Worm (Caenorhabditis elegans) whole organism, L1 larva: Measurements from ENCODE around the gene dnj-7.

Experiments
- C16A3.4 ChIP-seq: fragments of 150-350 bp; optimal IDR thresholded peaks from 2 replicates; lab custom pipeline; 2014; ENCODE audit warnings: missing biosample characterization, missing genetic modification characterization
- aha-1 ChIP-seq: fragments of 150-350 bp; optimal IDR thresholded peaks from 2 replicates; lab custom pipeline; 2014; ENCODE audit warnings: missing biosample characterization, missing genetic modification characterization
- ama-1 ChIP-seq: fragments of 150-350 bp; optimal IDR thresholded peaks from 2 replicates; lab custom pipeline; 2014
- blmp-1 ChIP-seq: fragments of 150-350 bp; optimal IDR thresholded peaks from 2 replicates; lab custom pipeline; 2014; ENCODE audit warnings: missing biosample characterization, missing genetic modification characterization
- ceh-8 ChIP-seq: fragments of 200-800 bp; sonication (Bioruptor generic); optimal IDR thresholded peaks from 2 replicates; lab custom pipeline; 2018; ENCODE audit warnings: mild to moderate bottlenecking, missing genetic modification characterization, moderate library complexity, missing compliant biosample characterization
- dpl-1 ChIP-seq, 3 experiments: fragments of 150-350 bp in 2 of 3; sonication (generic microtip) in 1 of 3; optimal IDR thresholded peaks; 2 replicates each; lab custom pipeline; 2014 to 2017; ENCODE audit warnings: missing biosample characterization in 3 of 3, missing genetic modification characterization in 3 of 3, missing genetic modification reagents in 3 of 3
- dsc-1 ChIP-seq: sonication (generic microtip); optimal IDR thresholded peaks from 2 replicates; lab custom pipeline; 2016; ENCODE audit warnings: mild to moderate bottlenecking, missing genetic modification characterization, missing compliant biosample characterization
- efl-1 ChIP-seq, 4 experiments: fragments of 150-350 bp; optimal IDR thresholded peaks in 3 of 4; peaks in 1 of 4; 1 replicate in 1 of 4; 2 replicates in 3 of 4; lab custom pipeline; 2014; ENCODE audit warnings: missing biosample characterization in 2 of 4, missing genetic modification characterization in 2 of 4, missing genetic modification reagents in 2 of 4
- egl-13 ChIP-seq: sonication (generic microtip); optimal IDR thresholded peaks from 2 replicates; lab custom pipeline; 2016; ENCODE audit warnings: missing genotype, missing genetic modification reagents, missing genetic modification characterization, missing compliant biosample characterization
- elt-3 ChIP-seq, 6 experiments: fragments of 150-350 bp in 1 of 6; sonication (generic microtip); optimal IDR thresholded peaks; 2 replicates each; lab custom pipeline; 2017 to 2018; ENCODE audit warnings: missing biosample characterization in 6 of 6, missing genetic modification characterization in 6 of 6, inconsistent platforms in 1 of 6
- fkh-10 ChIP-seq: sonication (generic microtip); optimal IDR thresholded peaks from 2 replicates; lab custom pipeline; 2017; ENCODE audit warnings: missing biosample characterization, missing genetic modification reagents, missing genetic modification characterization
- fkh-4 ChIP-seq: sonication (generic microtip); optimal IDR thresholded peaks from 2 replicates; lab custom pipeline; 2016; ENCODE audit warnings: missing compliant biosample characterization, missing genetic modification characterization, borderline replicate concordance
- grh-1 ChIP-seq: fragments of 200-800 bp; sonication (Bioruptor generic); IDR thresholded peaks from 2 replicates; pipeline ENCODE4 v1.3.6; 2022; ENCODE audit warnings: missing genetic modification reagents, missing genetic modification characterization, missing compliant biosample characterization
- hpl-2 ChIP-seq: fragments of 150-350 bp; optimal IDR thresholded peaks from 2 replicates; lab custom pipeline; 2014; ENCODE audit warnings: missing biosample characterization, missing genetic modification reagents, missing genetic modification characterization
- lin-14 ChIP-seq: fragments of 200-800 bp; sonication (Bioruptor generic); optimal IDR thresholded peaks from 2 replicates; lab custom pipeline; 2018; ENCODE audit warnings: mild to moderate bottlenecking, missing genetic modification characterization, moderate library complexity, missing compliant biosample characterization
- lin-15B ChIP-seq: fragments of 150-350 bp; sonication (generic microtip); optimal IDR thresholded peaks from 3 replicates; lab custom pipeline; 2014; ENCODE audit warnings: missing biosample characterization, missing genetic modification characterization
- lin-35 ChIP-seq, 2 experiments: fragments of 150-350 bp; optimal IDR thresholded peaks; 2 replicates each; lab custom pipeline; 2014; ENCODE audit warnings: missing biosample characterization in 2 of 2, missing genetic modification characterization in 2 of 2, missing genetic modification reagents in 2 of 2
- lsy-2 ChIP-seq, 2 experiments: fragments of 150-350 bp; optimal IDR thresholded peaks; 2 replicates each; lab custom pipeline; 2014; ENCODE audit warnings: missing biosample characterization in 2 of 2, missing genetic modification characterization in 2 of 2
- mep-1 ChIP-seq: fragments of 150-350 bp; optimal IDR thresholded peaks from 2 replicates; lab custom pipeline; 2014; ENCODE audit warnings: missing biosample characterization, missing genetic modification characterization
- nhr-12 ChIP-seq: sonication (generic microtip); optimal IDR thresholded peaks from 2 replicates; lab custom pipeline; 2017; ENCODE audit warnings: missing biosample characterization, missing genetic modification characterization
- nhr-19 ChIP-seq: fragments of 200-800 bp; sonication (Bioruptor generic); conservative IDR thresholded peaks from 2 replicates; pipeline ENCODE4 v1.3.6; 2022; ENCODE audit warnings: missing genetic modification characterization, missing compliant biosample characterization
- nhr-20 ChIP-seq: sonication (generic microtip); optimal IDR thresholded peaks from 2 replicates; lab custom pipeline; 2016; ENCODE audit warnings: mild to moderate bottlenecking, missing genetic modification characterization, missing compliant biosample characterization
- nhr-237 ChIP-seq: fragments of 150-350 bp; optimal IDR thresholded peaks from 2 replicates; lab custom pipeline; 2014; ENCODE audit warnings: missing biosample characterization, missing genetic modification characterization
- nhr-71 ChIP-seq: sonication (generic microtip); optimal IDR thresholded peaks from 2 replicates; lab custom pipeline; 2016; ENCODE audit warnings: mild to moderate bottlenecking, missing genetic modification characterization, moderate library complexity, missing compliant biosample characterization
- nhr-77 ChIP-seq: fragments of 150-350 bp; optimal IDR thresholded peaks from 2 replicates; lab custom pipeline; 2014; ENCODE audit warnings: missing biosample characterization, missing genetic modification characterization
- nhr-84 ChIP-seq: sonication (generic microtip); optimal IDR thresholded peaks from 2 replicates; lab custom pipeline; 2017; ENCODE audit warnings: missing biosample characterization, missing genetic modification characterization
- nhr-85 ChIP-seq: sonication (generic microtip); peaks from one replicate; lab custom pipeline; 2016; ENCODE audit warnings: missing genetic modification characterization, inconsistent platforms, missing compliant biosample characterization
- nhr-90 ChIP-seq: sonication (generic microtip); optimal IDR thresholded peaks from 2 replicates; lab custom pipeline; 2016; ENCODE audit warnings: mild to moderate bottlenecking, missing genetic modification characterization, missing compliant biosample characterization; ENCODE audit not compliant: poor library complexity
- pqm-1 ChIP-seq: sonication (generic microtip); optimal IDR thresholded peaks from 3 replicates; lab custom pipeline; 2017; ENCODE audit warnings: missing biosample characterization, missing genetic modification characterization
- skn-1 ChIP-seq: fragments of 150-350 bp; optimal IDR thresholded peaks from 2 replicates; lab custom pipeline; 2014; ENCODE audit warnings: missing biosample characterization, missing genetic modification characterization
- snu-23 ChIP-seq: sonication (generic microtip); optimal IDR thresholded peaks from 2 replicates; lab custom pipeline; 2016; ENCODE audit warnings: missing genetic modification characterization, missing compliant biosample characterization
- sup-37 ChIP-seq: fragments of 200-800 bp; sonication (Bioruptor generic); optimal IDR thresholded peaks from 2 replicates; lab custom pipeline; 2018; ENCODE audit warnings: mild to moderate bottlenecking, missing genetic modification characterization, missing compliant biosample characterization
- swsn-7 ChIP-seq: sonication (generic microtip); optimal IDR thresholded peaks from 2 replicates; lab custom pipeline; 2016; ENCODE audit warnings: missing genetic modification characterization, missing compliant biosample characterization
- tbx-2 ChIP-seq: sonication (generic microtip); optimal IDR thresholded peaks from 2 replicates; lab custom pipeline; 2016; ENCODE audit warnings: missing genetic modification characterization, missing compliant biosample characterization
- tlp-1 ChIP-seq: fragments of 150-350 bp; optimal IDR thresholded peaks from 2 replicates; lab custom pipeline; 2014; ENCODE audit warnings: missing biosample characterization, missing genetic modification characterization
- unc-130 ChIP-seq: fragments of 150-350 bp; optimal IDR thresholded peaks from 2 replicates; lab custom pipeline; 2017; ENCODE audit warnings: missing biosample characterization, missing genetic modification characterization, inconsistent platforms
- unc-62 ChIP-seq: fragments of 150-350 bp; optimal IDR thresholded peaks from 2 replicates; lab custom pipeline; 2014; ENCODE audit warnings: missing biosample characterization, missing genetic modification reagents, missing genetic modification characterization
- unc-86 ChIP-seq: sonication (generic microtip); optimal IDR thresholded peaks from 2 replicates; lab custom pipeline; 2016; ENCODE audit warnings: missing genetic modification characterization, missing compliant biosample characterization
- unc-98 ChIP-seq: fragments of 200-800 bp; sonication (Bioruptor generic); IDR thresholded peaks from 2 replicates; pipeline ENCODE4 v1.3.6; 2022; ENCODE audit warnings: missing genetic modification characterization, missing compliant biosample characterization
- ztf-11 ChIP-seq, 2 experiments: sonication (generic microtip); optimal IDR thresholded peaks; 2 replicates each; lab custom pipeline; 2016 to 2017; ENCODE audit warnings: missing genetic modification characterization in 2 of 2, missing biosample characterization in 1 of 2, missing compliant biosample characterization in 1 of 2
- ztf-4 ChIP-seq: fragments of 150-350 bp; optimal IDR thresholded peaks from 2 replicates; lab custom pipeline; 2014; ENCODE audit warnings: missing biosample characterization, missing genetic modification characterization

The dnj-7 gene

ce11 chrX:7238562-7238961, 44.2 kb downstream of the dnj-7 start, which contains the start of gene F46H5.3:
Gene F46H5.3 (minus strand): TSS chrX:7238662.
- TF ChIP-seq fkh-4 (tag; lab: Kevin White, UChicago) (no peak), unc-62 (GFP tag; lab: Kevin White, UChicago) (no peak), lin-15B (tag; lab: Kevin White, UChicago) (no peak), nhr-12 (no peak), sup-37 (GFP tag; lab: Kevin White, UChicago) (no peak), grh-1 (GFP tag; lab: Robert Waterston, UW) (no peak), nhr-237 (tag; lab: Kevin White, UChicago) (no peak), ama-1 (no peak), efl-1 (optimal IDR thresholded peaks at IDR 0.05; lab: Kevin White, UChicago) (no peak), efl-1 (GFP tag; optimal IDR thresholded peaks at IDR 0.05 in 1 of 2; lab: Kevin White, UChicago) (no peak), aha-1 (tag; lab: Kevin White, UChicago) (no peak), unc-98 (GFP tag; lab: Robert Waterston, UW) (no peak), nhr-77 (tag; lab: Kevin White, UChicago) (no peak), dpl-1 (GFP tag; optimal IDR thresholded peaks at IDR 0.05; lab: Kevin White, UChicago) (no peak), nhr-85 (tag; lab: Kevin White, UChicago) (no peak), unc-86 (tag; lab: Kevin White, UChicago) (no peak), tbx-2 (tag; lab: Kevin White, UChicago) (no peak), lin-35 (GFP tag; optimal IDR thresholded peaks at IDR 0.05; lab: Kevin White, UChicago) (no peak), dsc-1 (tag; lab: Kevin White, UChicago) (no peak), elt-3 (tag; optimal IDR thresholded peaks at IDR 0.05; lab: Kevin White, UChicago) (no peak), egl-13 (no peak)
- TF ChIP-seq, all 84 proteins: peak for 0

DNA sequence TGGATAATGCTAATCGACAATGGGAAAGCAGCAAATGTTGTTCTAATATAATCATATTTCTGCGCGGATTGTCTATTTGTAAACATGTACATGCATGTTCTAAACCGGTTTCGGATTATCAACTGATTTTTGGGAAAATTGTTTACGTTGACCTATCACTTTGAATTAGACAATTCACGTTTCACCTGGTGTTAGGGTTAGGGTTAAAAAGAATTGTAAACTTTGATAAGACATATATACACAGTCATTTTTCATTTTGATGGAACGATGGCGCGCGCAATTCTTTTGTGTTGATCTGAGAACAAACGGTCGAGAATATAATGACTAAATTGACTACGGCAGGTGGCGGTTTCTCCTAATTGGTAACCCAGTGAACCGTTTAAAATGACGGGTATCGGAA, 47.8 kb downstream of the dnj-7 start:
- no peak for TF ChIP-seq nhr-84
- TF ChIP-seq nhr-19 (GFP tag; lab: Robert Waterston, UW), result peak; percentile 35
- peak; percentile 89 for TF ChIP-seq grh-1 (GFP tag; lab: Robert Waterston, UW)
- peak in 1 of 2 experiments; percentile 59 for TF ChIP-seq lin-35 (GFP tag; optimal IDR thresholded peaks at IDR 0.05; lab: Kevin White, UChicago)
- no peak for TF ChIP-seq ama-1
- TF ChIP-seq lin-14 (GFP tag; lab: Kevin White, UChicago), result peak; percentile 68
- peak; percentile 91 for TF ChIP-seq nhr-85 (tag; lab: Kevin White, UChicago)
- TF ChIP-seq snu-23 (GFP tag; lab: Kevin White, UChicago), result peak; percentile 46
- no peak for TF ChIP-seq fkh-10 (GFP tag; lab: Kevin White, UChicago)
- TF ChIP-seq unc-98 (GFP tag; lab: Robert Waterston, UW), result no peak
- peak in 1 of 2 experiments; percentile 13 for TF ChIP-seq lsy-2 (tag; optimal IDR thresholded peaks at IDR 0.05; lab: Kevin White, UChicago)
- TF ChIP-seq nhr-71 (tag; lab: Kevin White, UChicago), result peak; percentile 70
- no peak for TF ChIP-seq ztf-4
- TF ChIP-seq swsn-7, result no peak
- TF ChIP-seq skn-1 (tag; lab: Kevin White, UChicago), result no peak
- TF ChIP-seq nhr-90 (tag; lab: Kevin White, UChicago), result peak; percentile 38
- TF ChIP-seq ztf-11 (tag; optimal IDR thresholded peaks at IDR 0.05; lab: Kevin White, UChicago), result no peak
- TF ChIP-seq pqm-1 (tag; lab: Kevin White, UChicago), result no peak
- TF ChIP-seq elt-3 (tag; optimal IDR thresholded peaks at IDR 0.05; lab: Kevin White, UChicago), result peak in 2 of 6 experiments; percentile 46 to 74
- peak; percentile 3 for TF ChIP-seq C16A3.4
- peak; percentile 8 for TF ChIP-seq unc-130 (tag; lab: Kevin White, UChicago)
- no peak for TF ChIP-seq egl-13
- no peak for TF ChIP-seq tlp-1 (tag; lab: Kevin White, UChicago)
- peak; percentile 63 for TF ChIP-seq nhr-20
- peak; percentile 30 for TF ChIP-seq mep-1 (tag; lab: Kevin White, UChicago)
- no peak for TF ChIP-seq ceh-8 (GFP tag; lab: Kevin White, UChicago)
- no peak for TF ChIP-seq hpl-2 (GFP tag; lab: Kevin White, UChicago)
- TF ChIP-seq tbx-2 (tag; lab: Kevin White, UChicago), result peak; percentile 56
- no peak for TF ChIP-seq dsc-1 (tag; lab: Kevin White, UChicago)
- TF ChIP-seq blmp-1 (tag; lab: Kevin White, UChicago), result peak; percentile 61
- TF ChIP-seq dpl-1 (GFP tag; optimal IDR thresholded peaks at IDR 0.05; lab: Kevin White, UChicago), result no peak
